Worm (Caenorhabditis elegans): ENCODE data around the gene selt-1.2.

Gene selt-1.2

ce11 chrV:10792775-10793174, 45.6 kb upstream of the selt-1.2 start, which contains the start of gene D1054.10:
Gene D1054.10 (minus strand): TSS chrV:10792875.
- no peak for TF ChIP-seq mdl-1 (tag; optimal IDR thresholded peaks at IDR 0.05)
- no peak for TF ChIP-seq ceh-8 (GFP tag; optimal IDR thresholded peaks at IDR 0.05)
- TF ChIP-seq lin-14 (GFP tag; optimal IDR thresholded peaks at IDR 0.05), result no peak
- TF ChIP-seq mep-1 (tag; optimal IDR thresholded peaks at IDR 0.05), result no peak
- TF ChIP-seq efl-1 (optimal IDR thresholded peaks at IDR 0.05), result no peak
- no peak for TF ChIP-seq efl-1 (GFP tag; optimal IDR thresholded peaks at IDR 0.05 in 1 of 2)
- no peak for TF ChIP-seq nhr-12 (tag; optimal IDR thresholded peaks at IDR 0.05)
- TF ChIP-seq xbp-1 (tag; optimal IDR thresholded peaks at IDR 0.05), result no peak
- no peak for TF ChIP-seq lsy-2 (tag; optimal IDR thresholded peaks at IDR 0.05)
- TF ChIP-seq elt-2 (tag; optimal IDR thresholded peaks at IDR 0.05), result no peak

DNA sequence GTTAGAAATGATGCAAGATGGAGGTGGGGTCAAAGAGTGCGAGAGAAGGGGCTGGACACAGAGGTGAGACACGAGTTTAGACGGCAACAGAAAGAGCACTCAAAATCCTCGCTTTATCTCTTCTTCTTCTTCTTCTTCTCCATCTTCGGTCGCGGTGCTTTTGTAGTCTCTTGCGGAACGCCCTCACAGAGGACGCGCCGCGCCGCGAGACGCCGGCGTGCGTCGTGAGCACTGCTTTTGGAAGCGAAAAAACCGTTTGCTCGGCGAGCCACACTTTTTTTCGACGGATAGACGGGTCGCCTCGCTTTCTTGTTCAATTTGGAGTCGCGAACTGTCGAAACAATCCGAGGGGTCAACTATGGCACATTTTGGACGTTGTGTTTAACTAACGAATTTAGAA, 43.8 kb upstream of the selt-1.2 start, which contains the start of gene D1054.9:
Gene D1054.9, minus strand, starts transcription at position 137 of the 400 bp plus-strand sequence.
- TF ChIP-seq F16B12.6 (tag; optimal IDR thresholded peaks at IDR 0.05) (no peak), unc-62 (GFP tag; optimal IDR thresholded peaks at IDR 0.05) (no peak), pag-3 (tag; optimal IDR thresholded peaks at IDR 0.05; ENCODE audit: borderline replicate concordance, insufficient read depth) (no peak), egl-13 (tag; optimal IDR thresholded peaks at IDR 0.05) (no peak), elt-2 (tag; optimal IDR thresholded peaks at IDR 0.05) (no peak), efl-3 (GFP tag; optimal IDR thresholded peaks at IDR 0.05) (no peak), C04F5.9 (tag; optimal IDR thresholded peaks at IDR 0.05) (no peak), nhr-77 (tag; optimal IDR thresholded peaks at IDR 0.05) (no peak), tbx-2 (tag; optimal IDR thresholded peaks at IDR 0.05) (no peak), ama-1 (optimal IDR thresholded peaks at IDR 0.05) (no peak), fkh-4 (tag; optimal IDR thresholded peaks at IDR 0.05; ENCODE audit: borderline replicate concordance) (no peak), unc-130 (tag; optimal IDR thresholded peaks at IDR 0.05) (no peak), dsc-1 (tag; optimal IDR thresholded peaks at IDR 0.05) (no peak), alr-1 (tag; optimal IDR thresholded peaks at IDR 0.05; ENCODE audit: borderline replicate concordance) (no peak), ztf-11 (tag; optimal IDR thresholded peaks at IDR 0.05) (no peak)

ce11 chrV:10784011-10784410, 36.8 kb upstream of the selt-1.2 start, which contains the start of gene D1054.8:
Gene D1054.8 (plus strand): TSS chrV:10784311.
- TF ChIP-seq C34B4.2 (tag; optimal IDR thresholded peaks at IDR 0.05) (no peak), nhr-28 (tag; optimal IDR thresholded peaks at IDR 0.05) (no peak), nhr-71 (tag; optimal IDR thresholded peaks at IDR 0.05) (no peak), unc-130 (tag; optimal IDR thresholded peaks at IDR 0.05) (no peak), ceh-88 (GFP tag; IDR thresholded peaks at IDR 0.05) (no peak)

ce11 chrV:10776528-10777055, 29.4 kb upstream of the selt-1.2 start, which contains the start of gene D1054.5:
Gene D1054.5 (minus strand): TSS chrV:10776578.
- TF ChIP-seq swsn-7 (tag; optimal IDR thresholded peaks at IDR 0.05) (no peak), elt-2 (tag; optimal IDR thresholded peaks at IDR 0.05) (peak; percentile 94), jun-1 (tag; optimal IDR thresholded peaks at IDR 0.05) (peak; percentile 30), nhr-85 (tag) (no peak), nhr-12 (tag; optimal IDR thresholded peaks at IDR 0.05) (no peak)

ce11 chrV:10773216-10773615, 26.1 kb upstream of the selt-1.2 start:
- TF ChIP-seq nhr-85 (tag) (peak; percentile 19), C34B4.2 (tag; optimal IDR thresholded peaks at IDR 0.05) (no peak)

DNA sequence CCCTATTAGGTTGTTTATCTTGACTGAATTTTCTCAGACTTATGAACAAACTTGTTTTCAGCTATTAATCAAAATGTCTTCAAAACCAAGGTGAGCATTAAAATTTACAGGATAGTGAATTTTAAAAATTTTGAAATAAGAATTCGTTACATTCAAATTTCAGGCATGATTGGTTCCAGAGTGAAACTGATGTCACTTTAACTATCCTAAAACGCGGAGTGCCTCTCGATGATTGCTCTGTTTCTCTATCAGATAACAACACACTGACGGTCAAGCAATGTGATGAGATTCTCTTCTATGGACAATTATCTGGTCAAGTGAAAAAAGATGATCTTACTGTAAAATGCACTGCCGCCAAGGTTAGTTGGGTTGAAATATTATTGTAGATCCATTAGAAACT, 24.2 kb upstream of the selt-1.2 start, which contains the start of gene D1054.3:
Gene D1054.3, plus strand, starts transcription at position 62 of the 400 bp plus-strand sequence.
- TF ChIP-seq pqm-1 (tag; optimal IDR thresholded peaks at IDR 0.05), result no peak
- TF ChIP-seq lir-3 (tag; optimal IDR thresholded peaks at IDR 0.05; ENCODE audit: poor library complexity), result no peak
- TF ChIP-seq Y116A8C.19 (tag; optimal IDR thresholded peaks at IDR 0.05; ENCODE audit: borderline replicate concordance), result no peak
- no peak for TF ChIP-seq pag-3 (tag; optimal IDR thresholded peaks at IDR 0.05; ENCODE audit: borderline replicate concordance, insufficient read depth)
- no peak for TF ChIP-seq vab-15 (tag; optimal IDR thresholded peaks at IDR 0.05)
- no peak for TF ChIP-seq C16A3.4 (tag; optimal IDR thresholded peaks at IDR 0.05)
- no peak for TF ChIP-seq ceh-8 (GFP tag; optimal IDR thresholded peaks at IDR 0.05)
- TF ChIP-seq aly-2 (tag; optimal IDR thresholded peaks at IDR 0.05), result no peak
- TF ChIP-seq tlp-1 (tag; optimal IDR thresholded peaks at IDR 0.05), result no peak
- no peak for TF ChIP-seq zip-4 (GFP tag; optimal IDR thresholded peaks at IDR 0.05)

All from whole organism, L1 larva.